Fruit fly (Drosophila melanogaster) whole organism, embryonic: ENCODE data around the gene CG17154.
A peak's percentile ranks its signal among the peaks of the same experiment; 100 is the strongest.

Experiments
- B-H2 ChIP-seq: fragments of 200-800 bp; sonication (Bioruptor generic); optimal IDR thresholded peaks from 2 replicates; lab custom pipeline; 2018; ENCODE audit warnings: missing biosample characterization, mild to moderate bottlenecking, missing genetic modification characterization
- Bdp1 ChIP-seq: fragments of 200-800 bp; sonication (Bioruptor generic); optimal IDR thresholded peaks from 3 replicates; lab custom pipeline; 2016; ENCODE audit warnings: missing biosample characterization, missing genetic modification characterization
- CG10147 ChIP-seq: fragments of 200-800 bp; sonication (Bioruptor generic); optimal IDR thresholded peaks from 2 replicates; lab custom pipeline; 2019; ENCODE audit warnings: missing biosample characterization, mild to moderate bottlenecking, missing genetic modification characterization, moderate library complexity
- CG10959 ChIP-seq: fragments of 200-800 bp; sonication (Bioruptor generic); IDR thresholded peaks from 2 replicates; pipeline ENCODE4 v1.3.6; 2022; ENCODE audit warnings: missing biosample characterization, missing genetic modification characterization
- CG11695 ChIP-seq: fragments of 200-800 bp; sonication (Bioruptor generic); IDR thresholded peaks from 3 replicates; pipeline ENCODE4 v1.3.6; 2022; ENCODE audit warnings: missing biosample characterization, missing genetic modification characterization
- CG11696 ChIP-seq: fragments of 200-800 bp; sonication (Bioruptor generic); IDR thresholded peaks from 2 replicates; pipeline ENCODE4 v1.3.6; 2022; ENCODE audit warnings: missing biosample characterization, missing genetic modification characterization
- CG14050 ChIP-seq: fragments of 200-800 bp; sonication (Bioruptor generic); IDR thresholded peaks from 3 replicates; pipeline ENCODE4 v1.3.6; 2022; ENCODE audit warnings: missing biosample characterization, missing genetic modification characterization
- CG15601 ChIP-seq: fragments of 200-800 bp; sonication (Bioruptor generic); optimal IDR thresholded peaks from 3 replicates; lab custom pipeline; 2019; ENCODE audit warnings: missing biosample characterization, mild to moderate bottlenecking, missing genetic modification characterization, moderate library complexity
- CG2120 ChIP-seq: fragments of 200-800 bp; sonication (Bioruptor generic); optimal IDR thresholded peaks from 3 replicates; lab custom pipeline; 2016; ENCODE audit warnings: missing biosample characterization, missing genetic modification characterization
- CG2129 ChIP-seq: fragments of 200-800 bp; sonication (Bioruptor generic); IDR thresholded peaks from 2 replicates; pipeline ENCODE4 v1.3.6; 2022; ENCODE audit warnings: missing biosample characterization, missing genetic modification characterization; ENCODE audit not compliant: partially characterized antibody
- CG2199 ChIP-seq: fragments of 200-800 bp; sonication (Bioruptor generic); IDR thresholded peaks from 3 replicates; pipeline ENCODE4 v1.3.6; 2022; ENCODE audit warnings: missing biosample characterization, missing genetic modification characterization
- CG2889 ChIP-seq: fragments of 200-800 bp; sonication (Bioruptor generic); IDR thresholded peaks from 3 replicates; pipeline ENCODE4 v1.3.6; 2022; ENCODE audit warnings: missing biosample characterization, missing genetic modification characterization
- CG34422 ChIP-seq: fragments of 200-800 bp; sonication (Bioruptor generic); IDR thresholded peaks from 3 replicates; pipeline ENCODE4 v1.3.6; 2022; ENCODE audit warnings: missing biosample characterization, missing genetic modification characterization
- CG7786 ChIP-seq: fragments of 200-800 bp; sonication (Bioruptor generic); optimal IDR thresholded peaks from 2 replicates; lab custom pipeline; 2016; ENCODE audit warnings: missing biosample characterization, missing genetic modification characterization
- CG8089 ChIP-seq: fragments of 200-800 bp; sonication (Bioruptor generic); optimal IDR thresholded peaks from 3 replicates; lab custom pipeline; 2016; ENCODE audit warnings: missing biosample characterization, missing genetic modification characterization
- CG8281 ChIP-seq: fragments of 200-800 bp; sonication (Bioruptor generic); optimal IDR thresholded peaks from 2 replicates; lab custom pipeline; 2018; ENCODE audit warnings: missing biosample characterization, mild to moderate bottlenecking, missing genetic modification characterization, moderate library complexity
- CG8924 ChIP-seq: fragments of 200-800 bp; optimal IDR thresholded peaks from 3 replicates; lab custom pipeline; 2019; ENCODE audit warnings: missing biosample characterization, mild to moderate bottlenecking, missing genetic modification characterization, moderate library complexity
- CTCF ChIP-seq: fragments of 200-800 bp; sonication (Bioruptor generic); optimal IDR thresholded peaks from 2 replicates; lab custom pipeline; 2017; ENCODE audit warnings: missing biosample characterization, mild to moderate bottlenecking, missing genetic modification characterization, moderate library complexity
- D19A ChIP-seq: fragments of 200-800 bp; optimal IDR thresholded peaks from 3 replicates; lab custom pipeline; 2019; ENCODE audit warnings: missing biosample characterization, mild to moderate bottlenecking, missing genetic modification characterization, moderate library complexity
- Dip2 ChIP-seq: fragments of 200-800 bp; sonication (Bioruptor generic); IDR thresholded peaks from 2 replicates; pipeline ENCODE4 v1.3.6; 2022; ENCODE audit warnings: missing biosample characterization, missing genetic modification characterization
- E2f1 ChIP-seq: fragments of 200-800 bp; sonication (Bioruptor generic); IDR thresholded peaks from 2 replicates; pipeline ENCODE4 v1.3.6; 2022; ENCODE audit warnings: missing biosample characterization, missing genetic modification characterization
- Fer2 ChIP-seq: fragments of 200-800 bp; sonication (Bioruptor generic); optimal IDR thresholded peaks from 2 replicates; lab custom pipeline; 2018; ENCODE audit warnings: missing biosample characterization, mild to moderate bottlenecking, missing genetic modification characterization, moderate library complexity
- HLHmδ ChIP-seq: fragments of 200-800 bp; sonication (Bioruptor generic); optimal IDR thresholded peaks from 2 replicates; lab custom pipeline; 2018; ENCODE audit warnings: missing biosample characterization, mild to moderate bottlenecking, missing genetic modification characterization, moderate library complexity
- Hand ChIP-seq: fragments of 200-800 bp; sonication (Bioruptor generic); optimal IDR thresholded peaks from 2 replicates; lab custom pipeline; 2017; ENCODE audit warnings: mild to moderate bottlenecking, missing biosample characterization, missing genetic modification reagents, missing genetic modification characterization
- Hr39 ChIP-seq: fragments of >200 bp; optimal IDR thresholded peaks from 2 replicates; lab custom pipeline; 2017
- MESR4 ChIP-seq: fragments of 200-800 bp; sonication (Bioruptor generic); optimal IDR thresholded peaks from 2 replicates; lab custom pipeline; 2018; ENCODE audit warnings: missing biosample characterization, mild to moderate bottlenecking, missing genetic modification characterization, moderate library complexity
- Neu2 ChIP-seq: fragments of 200-800 bp; sonication (Bioruptor generic); optimal IDR thresholded peaks from 3 replicates; lab custom pipeline; 2016; ENCODE audit warnings: missing biosample characterization, missing genetic modification characterization, borderline replicate concordance
- Oli ChIP-seq: fragments of 200-800 bp; sonication (Bioruptor generic); optimal IDR thresholded peaks from 2 replicates; lab custom pipeline; 2018; ENCODE audit warnings: missing biosample characterization, mild to moderate bottlenecking, missing genetic modification characterization, moderate library complexity
- Sin3A ChIP-seq: fragments of >200 bp; optimal IDR thresholded peaks from 2 replicates; lab custom pipeline; 2018
- Sry-δ ChIP-seq: fragments of 200-800 bp; sonication (Bioruptor generic); optimal IDR thresholded peaks from 2 replicates; lab custom pipeline; 2016; ENCODE audit warnings: missing biosample characterization, missing genetic modification characterization
- Xbp1 ChIP-seq: fragments of 200-800 bp; sonication (Bioruptor generic); optimal IDR thresholded peaks from 3 replicates; lab custom pipeline; 2016; ENCODE audit warnings: missing biosample characterization, mild to moderate bottlenecking, missing genetic modification characterization
- YL-1 ChIP-seq: fragments of 200-800 bp; sonication (Bioruptor generic); optimal IDR thresholded peaks from 3 replicates; lab custom pipeline; 2017; ENCODE audit warnings: missing biosample characterization, mild to moderate bottlenecking, missing genetic modification characterization
- abd-A ChIP-seq: fragments of 200-800 bp; sonication (Bioruptor generic); optimal IDR thresholded peaks from 3 replicates; lab custom pipeline; 2019; ENCODE audit warnings: missing biosample characterization, mild to moderate bottlenecking, missing genetic modification characterization, moderate library complexity
- az2 ChIP-seq: fragments of 200-800 bp; sonication (Bioruptor generic); optimal IDR thresholded peaks from 3 replicates; lab custom pipeline; 2016; ENCODE audit warnings: missing biosample characterization, missing genetic modification characterization
- corto ChIP-seq: fragments of 200-800 bp; sonication (Bioruptor generic); optimal IDR thresholded peaks from 2 replicates; lab custom pipeline; 2016; ENCODE audit warnings: missing biosample characterization, mild to moderate bottlenecking, missing genetic modification characterization, moderate library complexity
- crc ChIP-seq: fragments of 200-800 bp; sonication (Bioruptor generic); optimal IDR thresholded peaks from 2 replicates; lab custom pipeline; 2016; ENCODE audit warnings: missing biosample characterization, missing genetic modification characterization
- dpn ChIP-seq, 2 experiments: fragments of 200-800 bp; sonication (Bioruptor generic); optimal IDR thresholded peaks; 3 replicates each; lab custom pipeline; 2016; ENCODE audit warnings: missing biosample characterization in 2 of 2, missing genetic modification characterization in 2 of 2
- ems ChIP-seq: fragments of 200-800 bp; sonication (Bioruptor generic); optimal IDR thresholded peaks from 3 replicates; lab custom pipeline; 2016; ENCODE audit warnings: missing biosample characterization, missing genetic modification characterization
- fu2 ChIP-seq: fragments of 200-800 bp; sonication (Bioruptor generic); optimal IDR thresholded peaks from 2 replicates; lab custom pipeline; 2016; ENCODE audit warnings: missing biosample characterization, missing genetic modification characterization
- gcm ChIP-seq: fragments of 200-800 bp; sonication (Bioruptor generic); optimal IDR thresholded peaks from 2 replicates; lab custom pipeline; 2019; ENCODE audit warnings: missing biosample characterization, mild to moderate bottlenecking, missing genetic modification characterization, moderate library complexity
- gsb-n ChIP-seq: fragments of 200-800 bp; sonication (Bioruptor generic); optimal IDR thresholded peaks from 3 replicates; lab custom pipeline; 2018; ENCODE audit warnings: missing biosample characterization, mild to moderate bottlenecking, missing genetic modification characterization
- inv ChIP-seq: fragments of 200-800 bp; sonication (Bioruptor generic); IDR thresholded peaks from 2 replicates; pipeline ENCODE4 v1.3.6; 2022; ENCODE audit warnings: missing biosample characterization, missing genetic modification characterization; ENCODE audit not compliant: partially characterized antibody
- jing ChIP-seq: fragments of 200-800 bp; sonication (Bioruptor generic); optimal IDR thresholded peaks from 2 replicates; lab custom pipeline; 2018; ENCODE audit warnings: missing biosample characterization, mild to moderate bottlenecking, missing genetic modification characterization
- klu ChIP-seq: fragments of 200-800 bp; sonication (Bioruptor generic); IDR thresholded peaks from 2 replicates; pipeline ENCODE4 v1.3.6; 2022; ENCODE audit warnings: missing biosample characterization, missing genetic modification characterization
- org-1 ChIP-seq: fragments of 200-800 bp; sonication (Bioruptor generic); optimal IDR thresholded peaks from 2 replicates; lab custom pipeline; 2017; ENCODE audit warnings: missing biosample characterization, missing genetic modification characterization
- pnt ChIP-seq: fragments of 200-800 bp; sonication (Bioruptor generic); optimal IDR thresholded peaks from 3 replicates; lab custom pipeline; 2016; ENCODE audit warnings: missing biosample characterization, missing genetic modification characterization
- prd ChIP-seq, 3 experiments: fragments of >200 bp in 2 of 3; fragments of 200-800 bp in 1 of 3; sonication (Bioruptor generic) in 1 of 3; optimal IDR thresholded peaks in 2 of 3; IDR thresholded peaks in 1 of 3; 2 replicates in 2 of 3; 3 replicates in 1 of 3; pipeline versions ENCODE4 v1.3.6 to Lab custom; 2017 to 2022; ENCODE audit warnings: missing biosample characterization in 1 of 3, missing genetic modification characterization in 1 of 3
- sc ChIP-seq, 3 experiments: fragments of >200 bp in 2 of 3; fragments of 200-800 bp in 1 of 3; sonication (Bioruptor generic) in 1 of 3; optimal IDR thresholded peaks; 2 replicates in 2 of 3; 3 replicates in 1 of 3; lab custom pipeline; 2017; ENCODE audit warnings: mild to moderate bottlenecking in 1 of 3, missing biosample characterization in 1 of 3, missing genetic modification characterization in 1 of 3, missing genetic modification reagents in 1 of 3
- sr ChIP-seq: fragments of 200-800 bp; sonication (Bioruptor generic); IDR thresholded peaks from 3 replicates; pipeline ENCODE4 v1.3.6; 2022; ENCODE audit warnings: missing biosample characterization, missing genetic modification characterization
- stwl ChIP-seq: fragments of 200-800 bp; sonication (Bioruptor generic); optimal IDR thresholded peaks from 3 replicates; lab custom pipeline; 2018; ENCODE audit warnings: missing biosample characterization, mild to moderate bottlenecking, missing genetic modification characterization, moderate library complexity
- wor ChIP-seq: fragments of 200-800 bp; sonication (Bioruptor generic); IDR thresholded peaks from 2 replicates; pipeline ENCODE4 v1.3.6; 2022; ENCODE audit warnings: missing biosample characterization, missing genetic modification characterization

Gene CG17154

dm6 chr3L:12131918-12132317 is 43.5 kb downstream of the CG17154 start, which contains the start of gene DEF8 (continued):
- TF ChIP-seq HLHmδ (GFP tag; lab: Kevin White, UChicago) (no peak), CG2120 (GFP tag; lab: Kevin White, UChicago) (peak; percentile 77), gsb-n (tag; lab: Kevin White, UChicago) (peak; percentile 85), gcm (peak; percentile 81), CG2199 (no peak), CG7786 (GFP tag; lab: Kevin White, UChicago) (peak; percentile 3), pnt (GFP tag; lab: Kevin White, UChicago) (peak; percentile 19), Bdp1 (GFP tag; lab: Kevin White, UChicago) (no peak), CG2129 (GFP tag; lab: Robert Waterston, UW) (no peak), CG8089 (GFP tag; lab: Kevin White, UChicago) (peak; percentile 25), YL-1 (GFP tag; lab: Kevin White, UChicago) (peak; percentile 82), D19A (peak; percentile 87), Hr39 (lab: Kevin White, UChicago) (no peak), B-H2 (GFP tag; lab: Kevin White, UChicago) (no peak), Hand (GFP tag; lab: Kevin White, UChicago) (peak; percentile 55), fu2 (GFP tag; lab: Kevin White, UChicago) (peak; percentile 18), CG11696 (peak; percentile 72), CTCF (GFP tag; lab: Kevin White, UChicago) (no peak), Fer2 (tag; lab: Kevin White, UChicago) (peak; percentile 59), Sry-δ (GFP tag; lab: Kevin White, UChicago) (peak; percentile 44), Oli (tag; lab: Kevin White, UChicago) (peak; percentile 85), Xbp1 (GFP tag; lab: Kevin White, UChicago) (peak; percentile 86), CG34422 (GFP tag; lab: Robert Waterston, UW) (peak; percentile 86), jing (GFP tag; lab: Kevin White, UChicago) (no peak), CG11695 (peak; percentile 88), corto (GFP tag; lab: Kevin White, UChicago) (no peak), Dip2 (GFP tag; lab: Robert Waterston, UW) (no peak), E2f1 (GFP tag; lab: Robert Waterston, UW) (peak; percentile 78), az2 (GFP tag; lab: Kevin White, UChicago) (peak; percentile 79), CG10147 (GFP tag; lab: Kevin White, UChicago) (peak; percentile 86), prd (optimal IDR thresholded peaks at IDR 0.05; lab: Kevin White, UChicago) (no peak), prd (GFP tag; IDR thresholded peaks at IDR 0.05; lab: Robert Waterston, UW) (peak; percentile 86), org-1 (peak; percentile 31), MESR4 (peak; percentile 99), sr (GFP tag; lab: Robert Waterston, UW) (no peak), CG8281 (tag; lab: Kevin White, UChicago) (peak; percentile 61), CG15601 (tag; lab: Kevin White, UChicago) (peak; percentile 87), crc (GFP tag; lab: Kevin White, UChicago) (no peak), inv (GFP tag; lab: Robert Waterston, UW) (no peak; the same call in 1 of the 2 replicates), CG8924 (tag; lab: Kevin White, UChicago) (peak; percentile 92), wor (peak; percentile 77), ems (GFP tag; lab: Kevin White, UChicago) (no peak), sc (optimal IDR thresholded peaks at IDR 0.05; lab: Kevin White, UChicago) (no peak), sc (GFP tag; optimal IDR thresholded peaks at IDR 0.05; lab: Kevin White, UChicago) (peak; percentile 65), dpn (GFP tag; optimal IDR thresholded peaks at IDR 0.05; lab: Kevin White, UChicago) (peak; percentile 33 to 88), klu (GFP tag; lab: Robert Waterston, UW) (peak; percentile 29; the same call in 1 of the 2 replicates), Sin3A (lab: Kevin White, UChicago) (peak; percentile 60), stwl (peak; percentile 56), CG14050 (GFP tag; lab: Robert Waterston, UW) (peak; percentile 77; the same call in 2 of the 3 replicates), CG2889 (peak; percentile 68; the same call in 1 of the 3 replicates), Neu2 (GFP tag; lab: Kevin White, UChicago) (no peak), CG10959 (GFP tag; lab: Robert Waterston, UW) (peak; percentile 76), abd-A (tag; lab: Kevin White, UChicago) (no peak)
